Worm (Caenorhabditis elegans): ENCODE data around the gene best-13.

Gene best-13

DNA sequence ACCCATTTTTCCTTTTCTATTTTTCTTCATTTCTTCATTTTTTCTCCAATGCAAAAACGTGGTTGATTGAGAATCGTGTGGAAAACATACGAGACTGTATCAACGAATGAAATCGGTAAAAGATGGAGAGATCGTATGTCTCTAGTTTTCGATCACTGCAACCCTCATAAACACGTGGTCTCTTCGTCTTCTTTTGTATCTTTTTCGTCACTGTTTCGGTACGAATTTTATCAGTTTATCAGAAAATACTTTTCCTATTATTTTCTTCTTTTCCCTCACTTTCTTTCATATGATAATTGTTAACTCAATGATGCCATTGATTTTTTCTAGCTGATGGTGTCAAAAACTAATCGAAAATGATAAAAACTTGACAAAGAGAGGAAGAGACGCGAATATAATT is 28.1 kb upstream of the best-13 start (continued):
- no peak for TF ChIP-seq ceh-62 (tag; optimal IDR thresholded peaks at IDR 0.05)
- no peak for TF ChIP-seq spr-1 (tag; optimal IDR thresholded peaks at IDR 0.05)
- no peak for TF ChIP-seq lin-38 (GFP tag; IDR thresholded peaks at IDR 0.05)
- TF ChIP-seq F26F4.8 (GFP tag; conservative IDR thresholded peaks at IDR 0.05) = no peak
- no peak for TF ChIP-seq daf-8 (GFP tag; IDR thresholded peaks at IDR 0.05)
- no peak for TF ChIP-seq aly-2 (tag; optimal IDR thresholded peaks at IDR 0.05)
- TF ChIP-seq F37D6.2 (tag; optimal IDR thresholded peaks at IDR 0.05) = no peak
- TF ChIP-seq nhr-48 (tag; optimal IDR thresholded peaks at IDR 0.05) = peak; percentile 81
- TF ChIP-seq dmd-6 (GFP tag; IDR thresholded peaks at IDR 0.05) = peak; percentile 92
- TF ChIP-seq zip-11 (GFP tag; IDR thresholded peaks at IDR 0.05) = no peak
- TF ChIP-seq T20F7.1 (GFP tag; optimal IDR thresholded peaks at IDR 0.05) = peak; percentile 44
- TF ChIP-seq set-16 (GFP tag; IDR thresholded peaks at IDR 0.05) = no peak
- no peak for TF ChIP-seq Y105C5A.15 (GFP tag; IDR thresholded peaks at IDR 0.05)
- TF ChIP-seq dmd-8 (GFP tag; IDR thresholded peaks at IDR 0.05) = no peak
- no peak for TF ChIP-seq nhr-111 (GFP tag; optimal IDR thresholded peaks at IDR 0.05)
- no peak for TF ChIP-seq gei-8 (GFP tag; optimal IDR thresholded peaks at IDR 0.05)
- TF ChIP-seq daf-16 (GFP tag; optimal IDR thresholded peaks at IDR 0.05) = no peak
- TF ChIP-seq daf-16 (tag; optimal IDR thresholded peaks at IDR 0.05) = peak; percentile 88
- no peak for TF ChIP-seq fkh-10 (GFP tag; optimal IDR thresholded peaks at IDR 0.05)
- TF ChIP-seq ctbp-1 (GFP tag; IDR thresholded peaks at IDR 0.05) = no peak
- TF ChIP-seq ceh-82 (tag; optimal IDR thresholded peaks at IDR 0.05) = no peak
- TF ChIP-seq ceh-28 (tag; optimal IDR thresholded peaks at IDR 0.05) = no peak
- TF ChIP-seq hif-1 (tag; optimal IDR thresholded peaks at IDR 0.05) = no peak
- no peak for TF ChIP-seq T26A8.4 (GFP tag; IDR thresholded peaks at IDR 0.05)
- no peak for TF ChIP-seq lir-3 (tag; optimal IDR thresholded peaks at IDR 0.05)
- TF ChIP-seq fos-1 (tag; optimal IDR thresholded peaks at IDR 0.05) = no peak
- peak; percentile 14 for TF ChIP-seq dpl-1 (GFP tag; optimal IDR thresholded peaks at IDR 0.05)
- peak; percentile 50 for TF ChIP-seq mep-1 (tag; optimal IDR thresholded peaks at IDR 0.05)
- peak; percentile 11 for TF ChIP-seq pqm-1 (tag; optimal IDR thresholded peaks at IDR 0.05)
- TF ChIP-seq zfp-2 (tag; optimal IDR thresholded peaks at IDR 0.05) = no peak
- TF ChIP-seq duxl-1 (tag; optimal IDR thresholded peaks at IDR 0.05; ENCODE audit: poor library complexity) = no peak
- no peak for TF ChIP-seq mes-2 (tag; optimal IDR thresholded peaks at IDR 0.05; ENCODE audit: poor library complexity, severe bottlenecking)
- peak; percentile 80 for TF ChIP-seq hlh-11 (tag; optimal IDR thresholded peaks at IDR 0.05)
- no peak for TF ChIP-seq nhr-77 (tag; optimal IDR thresholded peaks at IDR 0.05)
- no peak for TF ChIP-seq lin-15B (tag; optimal IDR thresholded peaks at IDR 0.05)
- no peak for TF ChIP-seq zag-1 (tag; optimal IDR thresholded peaks at IDR 0.05)
- no peak for TF ChIP-seq skn-1 (tag; optimal IDR thresholded peaks at IDR 0.05)
- TF ChIP-seq sdz-12 (GFP tag; optimal IDR thresholded peaks at IDR 0.05) = no peak
- no peak for TF ChIP-seq ztf-7 (tag; optimal IDR thresholded peaks at IDR 0.05)
- TF ChIP-seq lin-39 (tag; optimal IDR thresholded peaks at IDR 0.05) = no peak
- TF ChIP-seq madf-9 (GFP tag; conservative IDR thresholded peaks at IDR 0.05) = no peak
- TF ChIP-seq mxl-2 (GFP tag; conservative IDR thresholded peaks at IDR 0.05) = no peak
- no peak for TF ChIP-seq hmg-1.1 (GFP tag; IDR thresholded peaks at IDR 0.05)
- no peak for TF ChIP-seq daf-12 (tag; optimal IDR thresholded peaks at IDR 0.05)
- TF ChIP-seq cey-2 (tag; optimal IDR thresholded peaks at IDR 0.05; ENCODE audit: borderline replicate concordance, insufficient read depth) = peak; percentile 44
- no peak for TF ChIP-seq Y48G9A.11 (GFP tag; IDR thresholded peaks at IDR 0.05)
- no peak for TF ChIP-seq nhr-6 (tag; optimal IDR thresholded peaks at IDR 0.05)
- no peak for TF ChIP-seq ama-1 (optimal IDR thresholded peaks at IDR 0.05)
- TF ChIP-seq ces-1 (GFP tag; optimal IDR thresholded peaks at IDR 0.05) = no peak
- TF ChIP-seq snpc-4 (tag; optimal IDR thresholded peaks at IDR 0.05) = no peak
- TF ChIP-seq dve-1 (tag; optimal IDR thresholded peaks at IDR 0.05; ENCODE audit: insufficient read depth) = peak; percentile 74
- no peak for TF ChIP-seq Y5F2A.4 (GFP tag; optimal IDR thresholded peaks at IDR 0.05)
- TF ChIP-seq nhr-28 (tag; optimal IDR thresholded peaks at IDR 0.05) = peak; percentile 87

Data from whole organism, L4 larva.